Worm (Caenorhabditis elegans) whole organism, L2 larva: ENCODE measurements around the gene che-10.

Experiments
- R02D3.7 ChIP-seq: fragments of 150-350 bp; optimal IDR thresholded peaks from 2 replicates; lab custom pipeline; 2014; ENCODE audit warnings: missing biosample characterization, missing genetic modification characterization
- ama-1 ChIP-seq: fragments of 150-350 bp; optimal IDR thresholded peaks from 2 replicates; lab custom pipeline; 2018; ENCODE audit warnings: inconsistent platforms
- blmp-1 ChIP-seq: sonication (generic microtip); optimal IDR thresholded peaks from 2 replicates; lab custom pipeline; 2017; ENCODE audit warnings: missing genetic modification characterization, mild to moderate bottlenecking, missing compliant biosample characterization, antibody characterized with exemption, moderate library complexity; ENCODE audit not compliant: insufficient read depth
- ceh-16 ChIP-seq: fragments of 150-350 bp; optimal IDR thresholded peaks from 2 replicates; lab custom pipeline; 2014; ENCODE audit warnings: missing biosample characterization, missing genetic modification characterization
- dmd-4 ChIP-seq: sonication (generic microtip); optimal IDR thresholded peaks from 2 replicates; lab custom pipeline; 2017; ENCODE audit warnings: missing biosample characterization, missing genetic modification characterization
- elt-1 ChIP-seq: fragments of 150-350 bp; optimal IDR thresholded peaks from 2 replicates; lab custom pipeline; 2014; ENCODE audit warnings: missing biosample characterization, missing genetic modification characterization
- fos-1 ChIP-seq: fragments of 150-350 bp; optimal IDR thresholded peaks from 2 replicates; lab custom pipeline; 2014; ENCODE audit warnings: missing biosample characterization, missing genetic modification characterization
- gmeb-1 ChIP-seq: fragments of 150-350 bp; optimal IDR thresholded peaks from 2 replicates; lab custom pipeline; 2014; ENCODE audit warnings: missing biosample characterization, missing genetic modification characterization
- lin-11 ChIP-seq: fragments of 150-350 bp; sonication (generic microtip); optimal IDR thresholded peaks from 2 replicates; lab custom pipeline; 2014; ENCODE audit warnings: missing biosample characterization, missing genetic modification characterization, inconsistent platforms, mixed read lengths
- lin-13 ChIP-seq: fragments of 150-350 bp; optimal IDR thresholded peaks from 2 replicates; lab custom pipeline; 2014; ENCODE audit warnings: missing biosample characterization, missing genetic modification reagents, missing genetic modification characterization
- lin-39 ChIP-seq: fragments of 150-350 bp; optimal IDR thresholded peaks from 2 replicates; lab custom pipeline; 2014; ENCODE audit warnings: missing biosample characterization, missing genetic modification reagents, missing genetic modification characterization
- mab-5 ChIP-seq: fragments of 150-350 bp; optimal IDR thresholded peaks from 2 replicates; lab custom pipeline; 2014; ENCODE audit warnings: missing biosample characterization, missing genetic modification characterization
- mbf-1 ChIP-seq: sonication (generic microtip); optimal IDR thresholded peaks from 2 replicates; lab custom pipeline; 2017; ENCODE audit warnings: missing biosample characterization, missing genetic modification characterization
- mdl-1 ChIP-seq, 2 experiments: fragments of 150-350 bp in 1 of 2; sonication (generic microtip) in 1 of 2; optimal IDR thresholded peaks; 2 replicates each; lab custom pipeline; 2017; ENCODE audit warnings: missing biosample characterization in 2 of 2, missing genetic modification characterization in 2 of 2
- nhr-10 ChIP-seq: sonication (generic microtip); optimal IDR thresholded peaks from 2 replicates; lab custom pipeline; 2017; ENCODE audit warnings: missing biosample characterization, missing genetic modification characterization
- nhr-12 ChIP-seq: fragments of 150-350 bp; optimal IDR thresholded peaks from 2 replicates; lab custom pipeline; 2014; ENCODE audit warnings: missing biosample characterization, missing genetic modification characterization
- nhr-129 ChIP-seq: fragments of 150-350 bp; optimal IDR thresholded peaks from 2 replicates; lab custom pipeline; 2014; ENCODE audit warnings: missing biosample characterization, missing genetic modification characterization
- nhr-237 ChIP-seq: fragments of 150-350 bp; optimal IDR thresholded peaks from 2 replicates; lab custom pipeline; 2014; ENCODE audit warnings: missing biosample characterization, missing genetic modification characterization
- nhr-6 ChIP-seq: fragments of 150-350 bp; optimal IDR thresholded peaks from 2 replicates; lab custom pipeline; 2014; ENCODE audit warnings: missing biosample characterization, missing genetic modification characterization
- peb-1 ChIP-seq: fragments of 150-350 bp; optimal IDR thresholded peaks from 2 replicates; lab custom pipeline; 2014; ENCODE audit warnings: missing biosample characterization, missing genetic modification characterization
- sem-4 ChIP-seq: fragments of 150-350 bp; optimal IDR thresholded peaks from 2 replicates; lab custom pipeline; 2014; ENCODE audit warnings: missing biosample characterization, missing genetic modification reagents, missing genetic modification characterization
- sma-3 ChIP-seq: sonication (generic microtip); optimal IDR thresholded peaks from 2 replicates; lab custom pipeline; 2016; ENCODE audit warnings: missing genetic modification reagents, missing genetic modification characterization, missing compliant biosample characterization
- sma-9 ChIP-seq, 2 experiments: fragments of 150-350 bp in 1 of 2; sonication (generic microtip) in 1 of 2; optimal IDR thresholded peaks; 2 replicates each; lab custom pipeline; 2014 to 2016; ENCODE audit warnings: missing genetic modification characterization in 2 of 2, mild to moderate bottlenecking in 1 of 2, missing biosample characterization in 1 of 2, missing compliant biosample characterization in 1 of 2, missing genetic modification reagents in 1 of 2, moderate library complexity in 1 of 2
- snpc-4 ChIP-seq: fragments of 150-350 bp; optimal IDR thresholded peaks from 2 replicates; lab custom pipeline; 2014; ENCODE audit warnings: missing biosample characterization, missing genetic modification characterization
- unc-55 ChIP-seq: fragments of 150-350 bp; sonication (generic microtip); optimal IDR thresholded peaks from 3 replicates; lab custom pipeline; 2014; ENCODE audit warnings: missing biosample characterization, missing genetic modification reagents, missing genetic modification characterization
- zag-1 ChIP-seq: fragments of 150-350 bp; optimal IDR thresholded peaks from 2 replicates; lab custom pipeline; 2014; ENCODE audit warnings: missing biosample characterization, missing genetic modification characterization
- ztf-1 ChIP-seq: fragments of 200-800 bp; sonication (Bioruptor generic); conservative IDR thresholded peaks from 2 replicates; pipeline ENCODE4 v1.3.6; 2022; ENCODE audit warnings: missing genetic modification characterization, missing compliant biosample characterization
- ztf-11 ChIP-seq: sonication (generic microtip); optimal IDR thresholded peaks from 2 replicates; lab custom pipeline; 2017; ENCODE audit warnings: missing biosample characterization, missing genetic modification characterization
- ztf-4 ChIP-seq: fragments of 150-350 bp; optimal IDR thresholded peaks from 2 replicates; lab custom pipeline; 2014; ENCODE audit warnings: missing biosample characterization, missing genetic modification characterization

Gene che-10

ce11 chrII:4598815-4599214 is 39.3 kb downstream of the che-10 start:
- TF ChIP-seq fos-1 (tag; lab: Kevin White, UChicago) (peak; percentile 89), sma-9 (GFP tag; optimal IDR thresholded peaks at IDR 0.05; lab: Kevin White, UChicago) (peak; percentile 30), sma-9 (tag; optimal IDR thresholded peaks at IDR 0.05; lab: Kevin White, UChicago) (no peak), gmeb-1 (tag; lab: Kevin White, UChicago) (no peak), elt-1 (tag; lab: Kevin White, UChicago) (no peak)

DNA sequence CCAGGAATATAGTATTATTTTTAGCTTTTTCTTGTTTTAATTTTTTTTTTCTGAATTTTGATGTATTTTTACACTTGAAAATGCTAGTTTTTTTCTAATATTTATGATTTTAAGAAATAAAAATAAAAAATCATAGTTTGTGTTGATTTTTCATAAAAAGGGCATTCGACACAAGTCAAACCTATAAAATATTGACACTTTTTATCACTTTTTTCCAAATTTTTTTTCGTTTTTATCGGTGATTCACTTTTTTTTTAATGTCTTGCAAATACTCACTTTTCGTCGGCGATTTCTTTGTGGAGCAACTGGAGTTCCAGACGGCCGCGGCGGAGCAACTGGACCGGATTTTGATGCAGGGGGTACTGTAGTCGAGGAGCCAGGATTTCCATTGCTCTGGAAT is 40.7 kb downstream of the che-10 start:
- TF ChIP-seq fos-1 (tag; lab: Kevin White, UChicago) (peak; percentile 84), mbf-1 (no peak)

DNA sequence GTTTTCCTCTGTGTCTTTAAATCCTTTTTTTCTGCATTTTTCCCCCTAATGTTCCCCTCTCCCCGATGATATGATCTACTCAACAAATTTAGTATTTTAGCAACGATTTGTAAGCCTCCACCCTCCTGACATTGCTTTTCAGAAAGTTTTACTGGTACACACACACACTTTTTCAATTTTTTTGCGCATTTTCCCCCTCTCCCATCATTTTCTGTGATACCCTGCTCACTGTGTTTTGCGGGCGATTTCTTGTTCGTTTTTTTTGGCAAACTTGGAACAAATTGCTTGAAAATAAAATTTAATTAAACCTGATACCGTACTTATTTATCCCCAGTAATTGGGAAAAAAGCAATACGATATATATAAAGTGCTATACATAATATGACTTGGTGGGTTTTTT is 47.5 kb downstream of the che-10 start:
- TF ChIP-seq elt-1 (tag; lab: Kevin White, UChicago) (no peak), lin-11 (tag; lab: Kevin White, UChicago) (no peak), ztf-11 (tag; lab: Kevin White, UChicago) (no peak), nhr-6 (no peak), lin-13 (GFP tag; lab: Kevin White, UChicago) (no peak)

ce11 chrII:4590086-4590485 is 48.1 kb downstream of the che-10 start:
- TF ChIP-seq zag-1 (no peak), nhr-10 (no peak), mbf-1 (no peak), ama-1 (lab: Kevin White, UChicago) (no peak), gmeb-1 (tag; lab: Kevin White, UChicago) (no peak), mdl-1 (tag; optimal IDR thresholded peaks at IDR 0.05; lab: Kevin White, UChicago) (no peak)

ce11 chrII:4585327-4585726 is 52.8 kb downstream of the che-10 start:
- TF ChIP-seq blmp-1 (tag; lab: Kevin White, UChicago) (no peak), lin-39 (tag; lab: Kevin White, UChicago) (no peak), snpc-4 (tag; lab: Kevin White, UChicago) (no peak), mbf-1 (no peak), dmd-4 (tag; lab: Kevin White, UChicago) (no peak), ztf-11 (tag; lab: Kevin White, UChicago) (no peak), ztf-1 (no peak), nhr-12 (tag; lab: Kevin White, UChicago) (no peak), peb-1 (tag; lab: Kevin White, UChicago) (no peak), R02D3.7 (tag; lab: Kevin White, UChicago) (no peak), nhr-129 (no peak), nhr-10 (no peak), mab-5 (tag; lab: Kevin White, UChicago) (no peak), ztf-4 (tag; lab: Kevin White, UChicago) (no peak), ceh-16 (no peak), nhr-237 (no peak)

DNA sequence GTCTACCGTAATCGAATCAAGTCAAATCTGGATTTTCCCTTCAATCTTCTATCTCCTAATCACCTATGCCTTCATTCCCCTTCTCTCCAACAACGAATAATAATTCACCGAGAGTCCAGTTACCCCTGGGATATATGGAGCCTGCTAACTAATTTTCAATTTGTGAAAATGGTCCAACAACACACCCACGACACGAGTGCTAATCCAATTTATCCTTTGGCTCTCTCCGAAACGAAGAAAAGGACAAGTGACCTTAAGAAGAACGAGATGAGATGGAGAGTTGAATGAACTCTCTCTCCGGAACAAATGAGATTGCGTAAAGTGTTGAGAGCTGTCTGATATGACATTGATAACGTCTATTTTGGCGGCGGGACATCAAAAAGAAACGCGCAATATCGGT is 53.8 kb downstream of the che-10 start:
- no peak for TF ChIP-seq sma-3 (GFP tag; lab: Kevin White, UChicago)
- peak; percentile 41 for TF ChIP-seq sem-4 (tag; lab: Kevin White, UChicago)

- peak; percentile 20 for TF ChIP-seq ceh-16
- TF ChIP-seq unc-55, result peak; percentile 1
- no peak for TF ChIP-seq elt-1 (tag; lab: Kevin White, UChicago)
- TF ChIP-seq nhr-237, result no peak
Observed at ce11 chrII:4583203-4583912, 54.8 kb downstream of the che-10 start.
